Worm (Caenorhabditis elegans) whole organism, L2 larva: Measurements from ENCODE around the gene B0546.4.
"Not testable (repeated sequence)": the region's sequence is repeated elsewhere in the genome, so short reads cannot be mapped to it uniquely, and the experiment has no call there.

Experiments used
- F13H6.1 ChIP-seq: sonication (generic microtip); optimal IDR thresholded peaks from 2 replicates; lab custom pipeline; 2016; ENCODE audit warnings: missing genetic modification characterization, missing compliant biosample characterization
- R02D3.7 ChIP-seq: fragments of 150-350 bp; optimal IDR thresholded peaks from 2 replicates; lab custom pipeline; 2014; ENCODE audit warnings: missing biosample characterization, missing genetic modification characterization
- Y55F3AM.14 ChIP-seq: fragments of 200-800 bp; sonication (Bioruptor generic); optimal IDR thresholded peaks from 2 replicates; lab custom pipeline; 2018; ENCODE audit warnings: mild to moderate bottlenecking, missing genetic modification characterization, missing compliant biosample characterization
- ZK546.5 ChIP-seq: sonication (generic microtip); optimal IDR thresholded peaks from 2 replicates; lab custom pipeline; 2017; ENCODE audit warnings: missing biosample characterization, missing genetic modification characterization
- alr-1 ChIP-seq: fragments of 150-350 bp; optimal IDR thresholded peaks from 2 replicates; lab custom pipeline; 2014; ENCODE audit warnings: missing biosample characterization, missing genetic modification characterization
- aly-2 ChIP-seq: fragments of 150-350 bp; optimal IDR thresholded peaks from 2 replicates; lab custom pipeline; 2014; ENCODE audit warnings: missing biosample characterization, missing genetic modification characterization
- ama-1 ChIP-seq: fragments of 150-350 bp; optimal IDR thresholded peaks from 2 replicates; lab custom pipeline; 2018; ENCODE audit warnings: inconsistent platforms
- blmp-1 ChIP-seq: sonication (generic microtip); optimal IDR thresholded peaks from 2 replicates; lab custom pipeline; 2017; ENCODE audit warnings: missing genetic modification characterization, mild to moderate bottlenecking, missing compliant biosample characterization, antibody characterized with exemption, moderate library complexity; ENCODE audit not compliant: insufficient read depth
- ceh-16 ChIP-seq: fragments of 150-350 bp; optimal IDR thresholded peaks from 2 replicates; lab custom pipeline; 2014; ENCODE audit warnings: missing biosample characterization, missing genetic modification characterization
- ceh-82 ChIP-seq: fragments of 150-350 bp; optimal IDR thresholded peaks from 2 replicates; lab custom pipeline; 2014; ENCODE audit warnings: missing biosample characterization, missing genetic modification characterization
- crh-2 ChIP-seq: sonication (generic microtip); optimal IDR thresholded peaks from 2 replicates; lab custom pipeline; 2017; ENCODE audit warnings: missing biosample characterization, missing genetic modification characterization
- dmd-4 ChIP-seq: sonication (generic microtip); optimal IDR thresholded peaks from 2 replicates; lab custom pipeline; 2017; ENCODE audit warnings: missing biosample characterization, missing genetic modification characterization
- egl-27 ChIP-seq: sonication (generic microtip); optimal IDR thresholded peaks from 3 replicates; lab custom pipeline; 2017; ENCODE audit warnings: missing biosample characterization, missing genetic modification reagents, missing genetic modification characterization
- elt-3 ChIP-seq: sonication (generic microtip); optimal IDR thresholded peaks from 2 replicates; lab custom pipeline; 2017; ENCODE audit warnings: missing biosample characterization, missing genetic modification characterization
- fos-1 ChIP-seq: fragments of 150-350 bp; optimal IDR thresholded peaks from 2 replicates; lab custom pipeline; 2014; ENCODE audit warnings: missing biosample characterization, missing genetic modification characterization
- gmeb-1 ChIP-seq: fragments of 150-350 bp; optimal IDR thresholded peaks from 2 replicates; lab custom pipeline; 2014; ENCODE audit warnings: missing biosample characterization, missing genetic modification characterization
- lin-13 ChIP-seq: fragments of 150-350 bp; optimal IDR thresholded peaks from 2 replicates; lab custom pipeline; 2014; ENCODE audit warnings: missing biosample characterization, missing genetic modification reagents, missing genetic modification characterization
- lin-39 ChIP-seq: fragments of 150-350 bp; optimal IDR thresholded peaks from 2 replicates; lab custom pipeline; 2014; ENCODE audit warnings: missing biosample characterization, missing genetic modification reagents, missing genetic modification characterization
- lsy-2 ChIP-seq, 2 experiments: fragments of 150-350 bp in 1 of 2; sonication (generic microtip) in 1 of 2; optimal IDR thresholded peaks; 2 replicates each; lab custom pipeline; 2014 to 2017; ENCODE audit warnings: missing biosample characterization in 2 of 2, missing genetic modification characterization in 2 of 2
- mab-5 ChIP-seq: fragments of 150-350 bp; optimal IDR thresholded peaks from 2 replicates; lab custom pipeline; 2014; ENCODE audit warnings: missing biosample characterization, missing genetic modification characterization
- mdl-1 ChIP-seq, 2 experiments: fragments of 150-350 bp in 1 of 2; sonication (generic microtip) in 1 of 2; optimal IDR thresholded peaks; 2 replicates each; lab custom pipeline; 2017; ENCODE audit warnings: missing biosample characterization in 2 of 2, missing genetic modification characterization in 2 of 2
- nhr-11 ChIP-seq: fragments of 150-350 bp; optimal IDR thresholded peaks from 2 replicates; lab custom pipeline; 2014; ENCODE audit warnings: missing biosample characterization, missing genetic modification characterization
- nhr-237 ChIP-seq: fragments of 150-350 bp; optimal IDR thresholded peaks from 2 replicates; lab custom pipeline; 2014; ENCODE audit warnings: missing biosample characterization, missing genetic modification characterization
- nhr-25 ChIP-seq: fragments of 150-350 bp; sonication (generic microtip); optimal IDR thresholded peaks from 3 replicates; lab custom pipeline; 2014; ENCODE audit warnings: missing biosample characterization, missing genetic modification characterization
- nhr-6 ChIP-seq: fragments of 150-350 bp; optimal IDR thresholded peaks from 2 replicates; lab custom pipeline; 2014; ENCODE audit warnings: missing biosample characterization, missing genetic modification characterization
- peb-1 ChIP-seq: fragments of 150-350 bp; optimal IDR thresholded peaks from 2 replicates; lab custom pipeline; 2014; ENCODE audit warnings: missing biosample characterization, missing genetic modification characterization
- sem-4 ChIP-seq: fragments of 150-350 bp; optimal IDR thresholded peaks from 2 replicates; lab custom pipeline; 2014; ENCODE audit warnings: missing biosample characterization, missing genetic modification reagents, missing genetic modification characterization
- skn-1 ChIP-seq: sonication (generic microtip); optimal IDR thresholded peaks from 2 replicates; lab custom pipeline; 2017; ENCODE audit warnings: missing biosample characterization, missing genetic modification characterization
- sma-3 ChIP-seq: sonication (generic microtip); optimal IDR thresholded peaks from 2 replicates; lab custom pipeline; 2016; ENCODE audit warnings: missing genetic modification reagents, missing genetic modification characterization, missing compliant biosample characterization
- snpc-4 ChIP-seq: fragments of 150-350 bp; optimal IDR thresholded peaks from 2 replicates; lab custom pipeline; 2014; ENCODE audit warnings: missing biosample characterization, missing genetic modification characterization
- unc-55 ChIP-seq: fragments of 150-350 bp; sonication (generic microtip); optimal IDR thresholded peaks from 3 replicates; lab custom pipeline; 2014; ENCODE audit warnings: missing biosample characterization, missing genetic modification reagents, missing genetic modification characterization
- unc-62 ChIP-seq: fragments of 150-350 bp; optimal IDR thresholded peaks from 2 replicates; lab custom pipeline; 2014; ENCODE audit warnings: missing biosample characterization, missing genetic modification reagents, missing genetic modification characterization
- zag-1 ChIP-seq: fragments of 150-350 bp; optimal IDR thresholded peaks from 2 replicates; lab custom pipeline; 2014; ENCODE audit warnings: missing biosample characterization, missing genetic modification characterization
- ztf-4 ChIP-seq: fragments of 150-350 bp; optimal IDR thresholded peaks from 2 replicates; lab custom pipeline; 2014; ENCODE audit warnings: missing biosample characterization, missing genetic modification characterization

Gene B0546.4

DNA sequence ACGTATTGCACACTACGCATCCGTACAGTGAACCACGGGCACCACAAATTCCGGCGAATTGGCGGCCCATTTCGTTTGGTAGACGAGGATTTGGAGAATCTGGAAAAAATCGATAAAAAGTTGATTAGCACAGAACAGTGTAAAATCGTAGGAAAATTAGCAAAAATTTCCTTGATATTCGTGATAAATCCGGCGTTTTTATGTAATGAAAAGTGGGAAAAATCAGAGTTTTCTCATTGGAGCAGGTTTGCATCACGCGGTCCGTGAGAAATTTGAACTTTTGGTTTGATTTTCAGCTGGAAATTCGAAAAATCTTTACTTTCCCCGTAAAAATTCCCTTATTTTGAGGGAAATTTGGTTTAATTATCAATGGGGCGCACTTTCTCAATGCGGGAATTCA, at the start of gene B0546.4:
Gene B0546.4 (minus strand): TSS at position 101 of the 400 bp plus-strand sequence.
- TF ChIP-seq ZK546.5 (tag; lab: Kevin White, UChicago): no peak
- TF ChIP-seq alr-1 (tag; lab: Kevin White, UChicago): no peak
- no peak for TF ChIP-seq nhr-11 (tag; lab: Kevin White, UChicago)
- TF ChIP-seq lin-39 (tag; lab: Kevin White, UChicago): no peak
- no peak for TF ChIP-seq mab-5 (tag; lab: Kevin White, UChicago)
- TF ChIP-seq ama-1 (lab: Kevin White, UChicago): no peak
- TF ChIP-seq lin-13 (GFP tag; lab: Kevin White, UChicago): no peak

- TF ChIP-seq elt-3, egl-27, zag-1 (tag; lab: Kevin White, UChicago): not testable (repeated sequence)
Measured at ce11 chrIV:3433387-3433786, 49.4 kb upstream of the B0546.4 start, which contains the start of gene C04C3.7. Gene C04C3.7 (minus strand): TSS chrIV:3433487.

- TF ChIP-seq ztf-4 (tag; lab: Kevin White, UChicago) (no peak), snpc-4 (tag; lab: Kevin White, UChicago) (no peak), mdl-1 (tag; optimal IDR thresholded peaks at IDR 0.05; lab: Kevin White, UChicago) (no peak), F13H6.1 (tag; lab: Kevin White, UChicago) (no peak), fos-1 (tag; lab: Kevin White, UChicago) (no peak), skn-1 (tag; lab: Kevin White, UChicago) (no peak), sma-3 (no peak), unc-55 (no peak), ceh-82 (no peak), peb-1 (no peak), nhr-6 (tag; lab: Kevin White, UChicago) (no peak), nhr-11 (tag; lab: Kevin White, UChicago) (no peak)
Measured at ce11 chrIV:3428434-3428950, 44.5 kb upstream of the B0546.4 start, which contains the start of the genes C04C3.9 and srz-60. Gene C04C3.9 (minus strand): TSS chrIV:3428534. Gene srz-60 (plus strand): TSS chrIV:3428900.

DNA sequence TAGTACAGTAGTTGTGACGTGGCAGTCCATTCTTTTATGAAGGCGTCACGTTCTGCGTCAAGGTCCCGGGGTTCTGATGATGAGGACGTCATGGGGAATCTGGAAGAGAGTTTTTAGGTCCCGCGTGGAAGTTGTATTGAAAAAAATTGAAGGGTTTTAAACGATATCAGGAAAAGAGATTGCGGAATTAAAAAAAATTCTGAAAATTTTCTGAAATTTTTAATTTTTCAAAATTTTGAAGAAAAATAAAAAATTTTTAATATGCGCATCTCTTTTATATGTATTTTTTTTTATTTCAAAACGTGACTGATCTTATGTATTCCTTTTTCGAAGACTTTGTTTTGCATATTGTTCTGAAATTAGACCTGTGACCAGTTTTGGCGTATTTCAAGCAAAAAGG, 38.6 kb upstream of the B0546.4 start, which contains the start of gene C04C3.6:
Gene C04C3.6 (minus strand): TSS at position 101 of the 400 bp plus-strand sequence.
- no peak for TF ChIP-seq nhr-6 (tag; lab: Kevin White, UChicago)
- no peak for TF ChIP-seq blmp-1 (tag; lab: Kevin White, UChicago)
- TF ChIP-seq lin-39 (tag; lab: Kevin White, UChicago): no peak
- no peak for TF ChIP-seq F13H6.1 (tag; lab: Kevin White, UChicago)
- no peak for TF ChIP-seq R02D3.7
- TF ChIP-seq unc-55: no peak
- TF ChIP-seq unc-62 (GFP tag; lab: Kevin White, UChicago): no peak
- no peak for TF ChIP-seq gmeb-1 (tag; lab: Kevin White, UChicago)
- TF ChIP-seq dmd-4 (tag; lab: Kevin White, UChicago): no peak
- TF ChIP-seq ama-1 (lab: Kevin White, UChicago): no peak
- TF ChIP-seq, all 48 proteins: peak for 0

DNA sequence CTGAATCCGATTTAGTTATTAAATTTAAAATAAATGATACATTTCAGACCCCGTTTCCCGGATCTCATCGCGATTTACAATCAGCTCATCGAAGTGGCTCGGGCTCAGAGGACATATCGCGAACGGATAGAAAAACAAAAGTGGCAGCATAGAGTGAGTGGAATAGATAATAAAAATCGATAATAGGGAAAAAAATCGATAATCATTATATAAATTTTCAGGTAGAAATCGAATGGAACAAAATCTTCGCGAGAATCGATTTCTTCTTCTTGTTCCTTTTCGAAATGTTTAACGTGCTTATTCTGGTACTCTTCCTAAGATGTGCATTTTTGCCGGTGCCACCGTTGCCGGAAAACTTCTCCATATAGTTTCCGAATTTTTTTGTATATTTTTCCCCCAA, 34.8 kb upstream of the B0546.4 start:
- TF ChIP-seq nhr-25: no peak
- TF ChIP-seq lsy-2 (tag; optimal IDR thresholded peaks at IDR 0.05; lab: Kevin White, UChicago): no peak
- no peak for TF ChIP-seq elt-3 (tag; lab: Kevin White, UChicago)

DNA sequence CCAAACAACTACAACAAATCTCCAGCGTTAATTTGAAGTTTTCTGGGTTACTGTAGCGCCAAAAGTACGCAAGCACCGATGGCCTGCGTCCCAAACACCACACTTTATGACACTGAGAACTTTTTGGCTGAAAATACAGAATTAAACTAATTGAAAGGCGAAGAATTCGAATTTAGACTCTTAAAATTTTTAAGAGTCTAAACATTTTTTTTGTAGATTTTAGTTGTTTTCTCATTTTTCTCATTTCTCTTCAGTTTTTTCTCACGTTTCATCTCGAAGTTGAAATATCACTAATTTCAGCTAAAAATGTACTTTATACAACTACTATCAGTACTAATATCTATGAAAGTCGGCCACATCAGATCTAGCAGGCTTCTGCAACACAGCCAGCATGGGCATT, 31.4 kb upstream of the B0546.4 start, which contains the start of gene lgc-9:
Gene lgc-9 (plus strand): TSS at position 301 of the 400 bp plus-strand sequence.
- no peak for TF ChIP-seq crh-2 (tag; lab: Kevin White, UChicago)
- no peak for TF ChIP-seq F13H6.1 (tag; lab: Kevin White, UChicago)
- no peak for TF ChIP-seq snpc-4 (tag; lab: Kevin White, UChicago)
- TF ChIP-seq aly-2 (tag; lab: Kevin White, UChicago): no peak
- no peak for TF ChIP-seq ztf-4 (tag; lab: Kevin White, UChicago)
- TF ChIP-seq nhr-237 (tag; lab: Kevin White, UChicago): no peak
- no peak for TF ChIP-seq fos-1 (tag; lab: Kevin White, UChicago)
- no peak for TF ChIP-seq sem-4
- no peak for TF ChIP-seq ceh-16 (tag; lab: Kevin White, UChicago)
- no peak for TF ChIP-seq zag-1 (tag; lab: Kevin White, UChicago)
- TF ChIP-seq ceh-82: no peak
- TF ChIP-seq Y55F3AM.14 (GFP tag; lab: Kevin White, UChicago): no peak
